Worm (Caenorhabditis elegans) whole organism, young adult: ENCODE results near the gene sod-1.

ENCODE experiments used
- B0261.1 ChIP-seq: sonication (generic microtip); optimal IDR thresholded peaks from 2 replicates; lab custom pipeline; 2016; ENCODE audit warnings: mild to moderate bottlenecking, missing genetic modification characterization, moderate library complexity, missing compliant biosample characterization
- F10E7.11 ChIP-seq: sonication (generic microtip); optimal IDR thresholded peaks from 2 replicates; lab custom pipeline; 2017; ENCODE audit warnings: mild to moderate bottlenecking, missing genetic modification characterization, moderate library complexity, missing compliant biosample characterization
- F22D6.2 ChIP-seq: sonication (generic microtip); optimal IDR thresholded peaks from 2 replicates; lab custom pipeline; 2016; ENCODE audit warnings: mild to moderate bottlenecking, missing genetic modification characterization, missing compliant biosample characterization
- F55B11.4 ChIP-seq: sonication (generic microtip); optimal IDR thresholded peaks from 2 replicates; lab custom pipeline; 2016; ENCODE audit warnings: missing compliant biosample characterization, missing genetic modification characterization, borderline replicate concordance; ENCODE audit not compliant: insufficient read depth
- K11D2.4 ChIP-seq: fragments of 200-800 bp; sonication (Bioruptor generic); IDR thresholded peaks from 2 replicates; pipeline ENCODE4 v1.3.6; 2022; ENCODE audit warnings: missing genetic modification reagents, missing genetic modification characterization, missing compliant biosample characterization
- K12H6.12 ChIP-seq: fragments of 200-800 bp; sonication (Bioruptor generic); optimal IDR thresholded peaks from 2 replicates; lab custom pipeline; 2018; ENCODE audit warnings: mild to moderate bottlenecking, missing genetic modification characterization, missing compliant biosample characterization
- T07F8.4 ChIP-seq: sonication (generic microtip); optimal IDR thresholded peaks from 2 replicates; lab custom pipeline; 2016; ENCODE audit warnings: mild to moderate bottlenecking, missing genetic modification characterization, moderate library complexity, missing compliant biosample characterization
- ZK185.1 ChIP-seq: sonication (generic microtip); optimal IDR thresholded peaks from 2 replicates; lab custom pipeline; 2016; ENCODE audit warnings: mild to moderate bottlenecking, missing genetic modification characterization, missing compliant biosample characterization; ENCODE audit not compliant: poor library complexity, severe bottlenecking
- aptf-3 ChIP-seq: fragments of 200-800 bp; sonication (Bioruptor generic); IDR thresholded peaks from 2 replicates; pipeline ENCODE4 v1.3.6; 2022; ENCODE audit warnings: missing genetic modification characterization, missing compliant biosample characterization
- atf-7 ChIP-seq: sonication (generic microtip); optimal IDR thresholded peaks from 2 replicates; lab custom pipeline; 2017; ENCODE audit warnings: mild to moderate bottlenecking, missing genetic modification characterization, missing compliant biosample characterization
- attf-3 ChIP-seq: fragments of 200-800 bp; sonication (Bioruptor generic); conservative IDR thresholded peaks from 2 replicates; pipeline ENCODE4 v1.3.6; 2022; ENCODE audit warnings: missing genetic modification reagents, missing genetic modification characterization, missing compliant biosample characterization
- attf-5 ChIP-seq: fragments of 200-800 bp; sonication (Bioruptor generic); optimal IDR thresholded peaks from 2 replicates; lab custom pipeline; 2018; ENCODE audit warnings: mild to moderate bottlenecking, missing genetic modification characterization, missing compliant biosample characterization
- bed-1 ChIP-seq: fragments of 200-800 bp; sonication (Bioruptor generic); IDR thresholded peaks from 2 replicates; pipeline ENCODE4 v1.3.6; 2022; ENCODE audit warnings: missing genetic modification reagents, missing genetic modification characterization, missing compliant biosample characterization
- ceh-91 ChIP-seq: fragments of 200-800 bp; sonication (Bioruptor generic); IDR thresholded peaks from 2 replicates; pipeline ENCODE4 v1.3.6; 2022; ENCODE audit warnings: missing genetic modification reagents, missing genetic modification characterization, missing compliant biosample characterization
- die-1 ChIP-seq: sonication (generic microtip); optimal IDR thresholded peaks from 2 replicates; lab custom pipeline; 2016; ENCODE audit warnings: missing genotype, mild to moderate bottlenecking, missing genetic modification characterization, missing compliant biosample characterization
- dox-1 ChIP-seq: fragments of 200-800 bp; sonication (Bioruptor generic); IDR thresholded peaks from 2 replicates; pipeline ENCODE4 v1.3.6; 2022; ENCODE audit warnings: missing genetic modification reagents, missing genetic modification characterization, missing compliant biosample characterization
- egl-18 ChIP-seq: fragments of 200-800 bp; sonication (Bioruptor generic); IDR thresholded peaks from 2 replicates; pipeline ENCODE4 v1.3.6; 2022; ENCODE audit warnings: missing genetic modification reagents, missing genetic modification characterization, missing compliant biosample characterization
- hlh-12 ChIP-seq: sonication (generic microtip); optimal IDR thresholded peaks from 2 replicates; lab custom pipeline; 2016; ENCODE audit warnings: missing genetic modification characterization, missing compliant biosample characterization
- hmg-20 ChIP-seq: fragments of 200-800 bp; sonication (Bioruptor generic); IDR thresholded peaks from 2 replicates; pipeline ENCODE4 v1.3.6; 2022; ENCODE audit warnings: missing genetic modification reagents, missing genetic modification characterization, missing compliant biosample characterization
- hrde-1 ChIP-seq: sonication (generic microtip); optimal IDR thresholded peaks from 2 replicates; lab custom pipeline; 2016; ENCODE audit warnings: missing genetic modification characterization, mild to moderate bottlenecking, missing compliant biosample characterization, moderate library complexity, missing genotype, missing genetic modification reagents, borderline replicate concordance
- lin-35 ChIP-seq, 3 experiments: fragments of 150-350 bp in 2 of 3; sonication (generic microtip) in 1 of 3; optimal IDR thresholded peaks; 2 replicates each; lab custom pipeline; 2014 to 2018; ENCODE audit warnings: missing biosample characterization in 3 of 3, missing genetic modification characterization in 3 of 3, missing genetic modification reagents in 3 of 3
- lir-1 ChIP-seq: fragments of 200-800 bp; sonication (Bioruptor generic); conservative IDR thresholded peaks from 2 replicates; pipeline ENCODE4 v1.3.6; 2022; ENCODE audit warnings: missing genetic modification reagents, missing genetic modification characterization, missing compliant biosample characterization
- nhr-120 ChIP-seq: fragments of 200-800 bp; sonication (Bioruptor generic); IDR thresholded peaks from 2 replicates; pipeline ENCODE4 v1.3.6; 2022; ENCODE audit warnings: missing genetic modification characterization, missing compliant biosample characterization
- nhr-90 ChIP-seq: sonication (generic microtip); optimal IDR thresholded peaks from 2 replicates; lab custom pipeline; 2016; ENCODE audit warnings: missing genotype, mild to moderate bottlenecking, missing genetic modification characterization, missing compliant biosample characterization
- pbrm-1 ChIP-seq: fragments of 200-800 bp; sonication (Bioruptor generic); IDR thresholded peaks from 2 replicates; pipeline ENCODE4 v1.3.6; 2022; ENCODE audit warnings: missing genetic modification reagents, missing genetic modification characterization, missing compliant biosample characterization
- snpc-4 ChIP-seq, 5 experiments: fragments of 150-350 bp in 1 of 5; sonication (generic microtip) in 4 of 5; optimal IDR thresholded peaks; 2 replicates each; lab custom pipeline; 2014 to 2018; ENCODE audit warnings: missing genetic modification characterization in 5 of 5, missing biosample characterization in 3 of 5, antibody characterized with exemption in 2 of 5, mild to moderate bottlenecking in 2 of 5, missing compliant biosample characterization in 2 of 5, missing genotype in 2 of 5, moderate library complexity in 2 of 5, missing genetic modification reagents in 1 of 5
- tbp1 ChIP-seq: fragments of 200-800 bp; sonication (Bioruptor generic); optimal IDR thresholded peaks from 2 replicates; lab custom pipeline; 2018; ENCODE audit warnings: mild to moderate bottlenecking, missing genetic modification characterization, missing compliant biosample characterization
- unc-130 ChIP-seq: sonication (generic microtip); optimal IDR thresholded peaks from 2 replicates; lab custom pipeline; 2016; ENCODE audit warnings: missing genetic modification reagents, missing genetic modification characterization, missing compliant biosample characterization
- xnd-1 ChIP-seq: sonication (generic microtip); optimal IDR thresholded peaks from 2 replicates; lab custom pipeline; 2016; ENCODE audit warnings: missing genotype, missing genetic modification reagents, missing genetic modification characterization, missing compliant biosample characterization
- zfh-2 ChIP-seq: fragments of 200-800 bp; sonication (Bioruptor generic); conservative IDR thresholded peaks from 2 replicates; pipeline ENCODE4 v1.3.6; 2022; ENCODE audit warnings: missing genetic modification reagents, missing genetic modification characterization, missing compliant biosample characterization
- ztf-26 ChIP-seq: sonication (generic microtip); optimal IDR thresholded peaks from 2 replicates; lab custom pipeline; 2017; ENCODE audit warnings: missing genetic modification characterization, missing compliant biosample characterization

The sod-1 gene

ce11 chrII:6992949-6993348, 19.3 kb upstream of the sod-1 start (continued):
- TF ChIP-seq atf-7 (tag; lab: Kevin White, UChicago) (peak; percentile 20), hlh-12 (tag; lab: Kevin White, UChicago) (no peak), snpc-4 (GFP tag; optimal IDR thresholded peaks at IDR 0.05; lab: Kevin White, UChicago) (no peak), snpc-4 (tag; optimal IDR thresholded peaks at IDR 0.05; lab: Kevin White, UChicago) (peak in 1 of 4 experiments; percentile 9), aptf-3 (no peak), K11D2.4 (GFP tag; lab: Robert Waterston, UW) (0 out of 2 replicates have a peak, but pooled peaks have one; percentile 39)

- TF ChIP-seq dox-1 (GFP tag; lab: Robert Waterston, UW) (no peak), lin-35 (GFP tag; optimal IDR thresholded peaks at IDR 0.05; lab: Kevin White, UChicago) (no peak), zfh-2 (GFP tag; lab: Robert Waterston, UW) (no peak), F55B11.4 (no peak), snpc-4 (GFP tag; optimal IDR thresholded peaks at IDR 0.05; lab: Kevin White, UChicago) (no peak), snpc-4 (tag; optimal IDR thresholded peaks at IDR 0.05; lab: Kevin White, UChicago) (peak in 2 of 4 experiments; percentile 32 to 56), nhr-120 (GFP tag; lab: Robert Waterston, UW) (no peak), die-1 (tag; lab: Kevin White, UChicago) (no peak)
These were observed 16.2 kb upstream of the sod-1 start, which contains the start of gene C15F1.1 for ce11 chrII:6989830-6990287. Gene C15F1.1 (plus strand): TSS chrII:6989880.

- TF ChIP-seq B0261.1 (tag; lab: Kevin White, UChicago), result peak; percentile 3
- TF ChIP-seq tbp1 (GFP tag; lab: Kevin White, UChicago), result peak; percentile 59
These were observed 9.3 kb upstream of the sod-1 start for ce11 chrII:6982949-6983348.

ce11 chrII:6979646-6980045, 6.0 kb upstream of the sod-1 start, which contains the start of gene C15F1.2:
Gene C15F1.2 (plus strand): TSS chrII:6979953.
- TF ChIP-seq ztf-26 (no peak), egl-18 (GFP tag; lab: Robert Waterston, UW) (no peak), ZK185.1 (tag; lab: Kevin White, UChicago) (no peak), lin-35 (GFP tag; optimal IDR thresholded peaks at IDR 0.05; lab: Kevin White, UChicago) (no peak), nhr-90 (tag; lab: Kevin White, UChicago) (no peak), atf-7 (tag; lab: Kevin White, UChicago) (no peak), bed-1 (GFP tag; lab: Robert Waterston, UW) (no peak), K12H6.12 (tag; lab: Kevin White, UChicago) (no peak), hmg-20 (no peak)
- TF ChIP-seq, all 124 proteins: peak for 0

- TF ChIP-seq hmg-20, result no peak
- TF ChIP-seq K11D2.4 (GFP tag; lab: Robert Waterston, UW), result no peak
- no peak for TF ChIP-seq unc-130 (GFP tag; lab: Kevin White, UChicago)
- TF ChIP-seq attf-3 (GFP tag; lab: Robert Waterston, UW), result no peak
- TF ChIP-seq lir-1 (GFP tag; lab: Robert Waterston, UW), result no peak
- TF ChIP-seq xnd-1, result no peak
- TF ChIP-seq pbrm-1, result no peak
- TF ChIP-seq hrde-1, result no peak
- TF ChIP-seq F22D6.2 (tag; lab: Kevin White, UChicago), result no peak
- TF ChIP-seq dox-1 (GFP tag; lab: Robert Waterston, UW), result no peak
- no peak for TF ChIP-seq T07F8.4 (tag; lab: Kevin White, UChicago)
- TF ChIP-seq F10E7.11, result no peak
- TF ChIP-seq attf-5, result no peak
- TF ChIP-seq ceh-91 (GFP tag; lab: Robert Waterston, UW), result no peak
These were observed 5.2 kb upstream of the sod-1 start for ce11 chrII:6978908-6979307.
